Fruit fly (Drosophila melanogaster) whole organism, embryonic: ENCODE results near the gene CG44385.

Experiments
- Bdp1 ChIP-seq: fragments of 200-800 bp; sonication (Bioruptor generic); optimal IDR thresholded peaks from 3 replicates; lab custom pipeline; 2016; ENCODE audit warnings: missing biosample characterization, missing genetic modification characterization
- CG10366 ChIP-seq: fragments of 200-800 bp; sonication (Bioruptor generic); IDR thresholded peaks from 2 replicates; pipeline ENCODE4 v1.3.6; 2022; ENCODE audit warnings: missing biosample characterization, missing genetic modification characterization
- CG11504 ChIP-seq: fragments of 200-800 bp; sonication (Bioruptor generic); optimal IDR thresholded peaks from 3 replicates; lab custom pipeline; 2019; ENCODE audit warnings: missing biosample characterization, mild to moderate bottlenecking, missing genetic modification characterization, moderate library complexity
- CG13123 ChIP-seq: fragments of 200-800 bp; sonication (Bioruptor generic); optimal IDR thresholded peaks from 2 replicates; lab custom pipeline; 2016; ENCODE audit warnings: missing biosample characterization, missing genetic modification characterization
- CG14050 ChIP-seq: fragments of 200-800 bp; sonication (Bioruptor generic); IDR thresholded peaks from 3 replicates; pipeline ENCODE4 v1.3.6; 2022; ENCODE audit warnings: missing biosample characterization, missing genetic modification characterization
- CG15514 ChIP-seq: fragments of 200-800 bp; sonication (Bioruptor generic); optimal IDR thresholded peaks from 3 replicates; lab custom pipeline; 2017; ENCODE audit warnings: missing biosample characterization, missing genetic modification characterization, mild to moderate bottlenecking, moderate library complexity, missing genetic modification reagents
- CG1647 ChIP-seq: fragments of 200-800 bp; sonication (Bioruptor generic); optimal IDR thresholded peaks from 3 replicates; lab custom pipeline; 2016; ENCODE audit warnings: missing biosample characterization, missing genetic modification characterization
- CG16779 ChIP-seq: fragments of 200-800 bp; sonication (Bioruptor generic); IDR thresholded peaks from 2 replicates; pipeline ENCODE4 v1.3.6; 2022; ENCODE audit warnings: missing biosample characterization, missing genetic modification characterization
- CG18476 ChIP-seq: fragments of 200-800 bp; sonication (Bioruptor generic); optimal IDR thresholded peaks from 2 replicates; lab custom pipeline; 2016; ENCODE audit warnings: missing biosample characterization, mild to moderate bottlenecking, missing genetic modification characterization
- CG30403 ChIP-seq: fragments of 200-800 bp; sonication (Bioruptor generic); optimal IDR thresholded peaks from 3 replicates; lab custom pipeline; 2016; ENCODE audit warnings: missing biosample characterization, missing genetic modification characterization
- CG34376 ChIP-seq: fragments of 200-800 bp; sonication (Bioruptor generic); optimal IDR thresholded peaks from 2 replicates; lab custom pipeline; 2018; ENCODE audit warnings: missing biosample characterization, mild to moderate bottlenecking, missing genetic modification characterization
- CG4820 ChIP-seq: fragments of 200-800 bp; sonication (Bioruptor generic); optimal IDR thresholded peaks from 3 replicates; lab custom pipeline; 2016; ENCODE audit warnings: missing biosample characterization, missing genetic modification characterization
- CG8478 ChIP-seq: fragments of >200 bp; optimal IDR thresholded peaks from 2 replicates; lab custom pipeline; 2018
- CG8944 ChIP-seq: fragments of 200-800 bp; sonication (Bioruptor generic); optimal IDR thresholded peaks from 3 replicates; lab custom pipeline; 2016; ENCODE audit warnings: missing biosample characterization, missing genetic modification characterization
- CG9817 ChIP-seq: fragments of 200-800 bp; sonication (Bioruptor generic); optimal IDR thresholded peaks from 2 replicates; lab custom pipeline; 2018; ENCODE audit warnings: missing biosample characterization, mild to moderate bottlenecking, missing genetic modification characterization, moderate library complexity
- CHES-1-like ChIP-seq: fragments of 200-800 bp; sonication (Bioruptor generic); optimal IDR thresholded peaks from 2 replicates; lab custom pipeline; 2016; ENCODE audit warnings: missing biosample characterization, missing genetic modification characterization
- CoRest ChIP-seq: fragments of 200-800 bp; sonication (Bioruptor generic); optimal IDR thresholded peaks from 3 replicates; lab custom pipeline; 2018; ENCODE audit warnings: missing biosample characterization, mild to moderate bottlenecking, missing genetic modification characterization, moderate library complexity
- Dbx ChIP-seq: fragments of 200-800 bp; sonication (Bioruptor generic); IDR thresholded peaks from 3 replicates; pipeline ENCODE4 v1.3.6; 2022; ENCODE audit warnings: missing biosample characterization, missing genetic modification characterization
- Dll ChIP-seq: fragments of 200-800 bp; sonication (Bioruptor generic); IDR thresholded peaks from 4 replicates; pipeline ENCODE4 v1.3.6; 2022; ENCODE audit warnings: missing biosample characterization, missing genetic modification characterization; ENCODE audit not compliant: partially characterized antibody
- Fer2 ChIP-seq: fragments of 200-800 bp; sonication (Bioruptor generic); optimal IDR thresholded peaks from 2 replicates; lab custom pipeline; 2018; ENCODE audit warnings: missing biosample characterization, mild to moderate bottlenecking, missing genetic modification characterization, moderate library complexity
- HLH4C ChIP-seq: fragments of 200-800 bp; sonication (Bioruptor generic); IDR thresholded peaks from 3 replicates; pipeline ENCODE4 v1.3.6; 2022; ENCODE audit warnings: missing biosample characterization, missing genetic modification characterization; ENCODE audit not compliant: partially characterized antibody
- HLH54F ChIP-seq: fragments of 200-800 bp; sonication (Bioruptor generic); optimal IDR thresholded peaks from 3 replicates; lab custom pipeline; 2016; ENCODE audit warnings: missing biosample characterization, missing genetic modification characterization
- Hand ChIP-seq: fragments of 200-800 bp; sonication (Bioruptor generic); optimal IDR thresholded peaks from 2 replicates; lab custom pipeline; 2017; ENCODE audit warnings: mild to moderate bottlenecking, missing biosample characterization, missing genetic modification reagents, missing genetic modification characterization
- Hmr ChIP-seq: fragments of 200-800 bp; sonication (Bioruptor generic); optimal IDR thresholded peaks from 3 replicates; lab custom pipeline; 2017; ENCODE audit warnings: mild to moderate bottlenecking, missing biosample characterization, missing genetic modification reagents, missing genetic modification characterization
- Max ChIP-seq: fragments of 200-800 bp; sonication (Bioruptor generic); optimal IDR thresholded peaks from 2 replicates; lab custom pipeline; 2016; ENCODE audit warnings: missing biosample characterization, mild to moderate bottlenecking, missing genetic modification characterization
- Oaz ChIP-seq: fragments of 200-800 bp; sonication (Bioruptor generic); IDR thresholded peaks from 2 replicates; pipeline ENCODE4 v1.3.6; 2022; ENCODE audit warnings: missing biosample characterization, missing genetic modification characterization
- Opbp ChIP-seq: fragments of 200-800 bp; sonication (Bioruptor generic); IDR thresholded peaks from 3 replicates; pipeline ENCODE4 v1.3.6; 2022; ENCODE audit warnings: missing biosample characterization, missing genetic modification characterization; ENCODE audit not compliant: partially characterized antibody
- PHDP ChIP-seq: fragments of 200-800 bp; sonication (Bioruptor generic); optimal IDR thresholded peaks from 3 replicates; lab custom pipeline; 2018; ENCODE audit warnings: missing biosample characterization, mild to moderate bottlenecking, missing genetic modification characterization, moderate library complexity
- Usf ChIP-seq: fragments of 200-800 bp; sonication (Bioruptor generic); optimal IDR thresholded peaks from 2 replicates; lab custom pipeline; 2017; ENCODE audit warnings: missing genotype, missing biosample characterization, missing genetic modification characterization
- abd-A ChIP-seq: fragments of 200-800 bp; sonication (Bioruptor generic); optimal IDR thresholded peaks from 3 replicates; lab custom pipeline; 2019; ENCODE audit warnings: missing biosample characterization, mild to moderate bottlenecking, missing genetic modification characterization, moderate library complexity
- ara ChIP-seq: fragments of 200-800 bp; sonication (Bioruptor generic); IDR thresholded peaks from 2 replicates; pipeline ENCODE4 v1.3.6; 2022; ENCODE audit warnings: missing biosample characterization, missing genetic modification characterization
- cato ChIP-seq: fragments of 200-800 bp; sonication (Bioruptor generic); optimal IDR thresholded peaks from 2 replicates; lab custom pipeline; 2016; ENCODE audit warnings: missing biosample characterization, missing genetic modification characterization, borderline replicate concordance
- crp ChIP-seq, 2 experiments: fragments of 200-800 bp; sonication (Bioruptor generic); optimal IDR thresholded peaks; 2 replicates in 1 of 2; 3 replicates in 1 of 2; lab custom pipeline; 2017; ENCODE audit warnings: missing biosample characterization in 2 of 2, missing genetic modification characterization in 2 of 2, mild to moderate bottlenecking in 1 of 2, moderate library complexity in 1 of 2
- dati ChIP-seq: fragments of 200-800 bp; sonication (Bioruptor generic); IDR thresholded peaks from 2 replicates; pipeline ENCODE4 v1.3.6; 2022; ENCODE audit warnings: missing biosample characterization, missing genetic modification characterization
- esg ChIP-seq: fragments of 200-800 bp; sonication (Bioruptor generic); conservative IDR thresholded peaks from 2 replicates; pipeline ENCODE4 v1.3.6; 2022; ENCODE audit warnings: missing biosample characterization, missing genetic modification characterization
- exex ChIP-seq: fragments of 200-800 bp; sonication (Bioruptor generic); optimal IDR thresholded peaks from 4 replicates; lab custom pipeline; 2018; ENCODE audit warnings: missing biosample characterization, mild to moderate bottlenecking, missing genetic modification characterization, moderate library complexity
- gfzf ChIP-seq: fragments of 200-800 bp; sonication (Bioruptor generic); optimal IDR thresholded peaks from 2 replicates; lab custom pipeline; 2016; ENCODE audit warnings: missing biosample characterization, mild to moderate bottlenecking, missing genetic modification characterization, moderate library complexity
- grn ChIP-seq: fragments of 200-800 bp; sonication (Bioruptor generic); optimal IDR thresholded peaks from 3 replicates; lab custom pipeline; 2017; ENCODE audit warnings: missing biosample characterization, missing genetic modification characterization
- h ChIP-seq: fragments of >200 bp; optimal IDR thresholded peaks from 2 replicates; lab custom pipeline; 2017
- hbn ChIP-seq: fragments of 200-800 bp; sonication (Bioruptor generic); IDR thresholded peaks from 2 replicates; pipeline ENCODE4 v1.3.6; 2022; ENCODE audit warnings: missing biosample characterization, missing genetic modification characterization; ENCODE audit not compliant: partially characterized antibody
- ken ChIP-seq: fragments of 200-800 bp; sonication (Bioruptor generic); IDR thresholded peaks from 3 replicates; pipeline ENCODE4 v1.3.6; 2022; ENCODE audit warnings: missing biosample characterization, missing genetic modification characterization
- lmd ChIP-seq: fragments of 200-800 bp; sonication (Bioruptor generic); IDR thresholded peaks from 2 replicates; pipeline ENCODE4 v1.3.6; 2022; ENCODE audit warnings: missing biosample characterization, missing genetic modification characterization
- lola ChIP-seq, 3 experiments: fragments of >200 bp in 2 of 3; fragments of 200-800 bp in 1 of 3; sonication (Bioruptor generic) in 1 of 3; optimal IDR thresholded peaks; 2 replicates each; lab custom pipeline; 2017 to 2019; ENCODE audit warnings: missing biosample characterization in 3 of 3, missing genetic modification characterization in 3 of 3, mild to moderate bottlenecking in 1 of 3, moderate library complexity in 1 of 3
- luna ChIP-seq: fragments of 200-800 bp; sonication (Bioruptor generic); optimal IDR thresholded peaks from 2 replicates; lab custom pipeline; 2016; ENCODE audit warnings: missing biosample characterization, missing genetic modification characterization
- mam ChIP-seq: fragments of 200-800 bp; sonication (Bioruptor generic); optimal IDR thresholded peaks from 3 replicates; lab custom pipeline; 2016; ENCODE audit warnings: missing biosample characterization, missing genetic modification characterization
- rib ChIP-seq: fragments of 200-800 bp; sonication (Bioruptor generic); IDR thresholded peaks from 2 replicates; pipeline ENCODE4 v1.3.6; 2022; ENCODE audit warnings: missing biosample characterization, missing genetic modification characterization
- run ChIP-seq: fragments of 200-800 bp; sonication (Bioruptor generic); optimal IDR thresholded peaks from 3 replicates; lab custom pipeline; 2018; ENCODE audit warnings: missing biosample characterization, mild to moderate bottlenecking, missing genetic modification characterization
- sug ChIP-seq: fragments of 200-800 bp; optimal IDR thresholded peaks from 2 replicates; lab custom pipeline; 2019; ENCODE audit warnings: missing biosample characterization, mild to moderate bottlenecking, missing genetic modification characterization, moderate library complexity
- tna ChIP-seq: fragments of 200-800 bp; sonication (Bioruptor generic); IDR thresholded peaks from 2 replicates; pipeline ENCODE4 v1.3.6; 2022; ENCODE audit warnings: missing biosample characterization, missing genetic modification characterization; ENCODE audit not compliant: partially characterized antibody

The CG44385 gene

DNA sequence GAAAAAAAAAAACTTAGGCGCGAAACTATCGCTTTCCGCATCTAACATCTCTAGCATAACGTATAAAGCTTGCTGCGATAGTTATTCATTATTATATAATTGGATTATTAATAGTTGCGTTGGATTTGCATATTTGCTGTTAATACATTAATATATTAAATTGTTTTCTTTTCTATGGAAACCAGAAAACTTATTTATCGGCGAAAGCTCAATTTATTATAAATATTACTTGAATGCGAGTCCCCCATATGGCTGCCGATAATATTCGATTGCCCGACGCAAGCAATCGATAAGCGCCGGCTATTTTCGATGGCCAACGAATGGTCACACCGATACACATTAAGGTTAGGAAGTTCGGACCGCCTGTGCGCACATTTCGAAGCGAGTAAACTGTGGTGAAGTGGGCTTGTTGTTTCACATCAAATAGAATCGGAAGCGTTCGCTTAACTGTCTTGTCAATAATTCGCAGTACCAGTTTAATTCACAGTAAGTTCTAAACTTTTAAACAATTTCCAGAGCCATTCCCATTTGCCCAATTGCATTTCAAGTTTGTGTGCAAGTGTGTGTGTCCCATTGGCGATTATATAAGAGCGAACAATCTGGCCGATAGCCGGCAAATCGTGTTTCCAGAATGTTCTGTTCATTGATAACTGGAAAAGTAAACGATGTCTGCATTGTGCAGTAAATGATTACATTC is 23.9 kb downstream of the CG44385 start, which contains the start of gene Hsp60A (continued):
- TF ChIP-seq HLH54F (GFP tag; lab: Kevin White, UChicago) (peak; percentile 30), mam (GFP tag; lab: Kevin White, UChicago) (peak; percentile 34), exex (peak; percentile 12), dati (GFP tag; lab: Robert Waterston, UW) (no peak), CG10366 (peak; percentile 47), rib (GFP tag; lab: Robert Waterston, UW) (no peak), CoRest (peak; percentile 69), CG30403 (GFP tag; lab: Kevin White, UChicago) (peak; percentile 60), lmd (GFP tag; lab: Robert Waterston, UW) (peak; percentile 38; the same call in 1 of the 2 replicates), Dbx (GFP tag; lab: Robert Waterston, UW) (peak; percentile 48; the same call in 1 of the 3 replicates), luna (no peak), Max (GFP tag; lab: Kevin White, UChicago) (peak; percentile 65), crp (GFP tag; optimal IDR thresholded peaks at IDR 0.05; lab: Kevin White, UChicago) (peak in 1 of 2 experiments; percentile 9), CG13123 (peak; percentile 26), CG8478 (lab: Kevin White, UChicago) (no peak), HLH4C (peak; percentile 87), Bdp1 (GFP tag; lab: Kevin White, UChicago) (no peak), CG14050 (no peak), CG4820 (GFP tag; lab: Kevin White, UChicago) (peak; percentile 44), CG16779 (GFP tag; lab: Robert Waterston, UW) (no peak), hbn (GFP tag; lab: Robert Waterston, UW) (peak; percentile 73), Dll (GFP tag; lab: Robert Waterston, UW) (peak; percentile 91), CG34376 (peak; percentile 6), Usf (no peak), grn (GFP tag; lab: Kevin White, UChicago) (no peak), cato (GFP tag; lab: Kevin White, UChicago) (no peak), esg (GFP tag; lab: Robert Waterston, UW) (peak; percentile 24; the same call in 1 of the 2 replicates), Opbp (GFP tag; lab: Robert Waterston, UW) (peak; percentile 69; the same call in 2 of the 3 replicates), Fer2 (tag; lab: Kevin White, UChicago) (peak; percentile 7), run (tag; lab: Kevin White, UChicago) (no peak), CG15514 (GFP tag; lab: Kevin White, UChicago) (peak; percentile 76), h (lab: Kevin White, UChicago) (no peak), CG8944 (GFP tag; lab: Kevin White, UChicago) (no peak), Oaz (GFP tag; lab: Robert Waterston, UW) (no peak), gfzf (peak; percentile 66), tna (peak; percentile 82), ara (GFP tag; lab: Robert Waterston, UW) (0 out of 2 replicates have a peak, but pooled peaks have one; percentile 16), CG1647 (no peak), CG9817 (peak; percentile 56), sug (tag; lab: Kevin White, UChicago) (peak; percentile 47), Hand (GFP tag; lab: Kevin White, UChicago) (no peak), PHDP (tag; lab: Kevin White, UChicago) (peak; percentile 70), ken (GFP tag; lab: Robert Waterston, UW) (0 out of 3 replicates have a peak, but pooled peaks have one; percentile 42), CHES-1-like (GFP tag; lab: Kevin White, UChicago) (no peak), abd-A (no peak), CG11504 (tag; lab: Kevin White, UChicago) (peak; percentile 62), CG18476 (GFP tag; lab: Kevin White, UChicago) (peak; percentile 65), lola (GFP tag; optimal IDR thresholded peaks at IDR 0.05; lab: Kevin White, UChicago) (peak in 1 of 3 experiments; percentile 43), Hmr (GFP tag; lab: Kevin White, UChicago) (peak; percentile 52)
